Worm (Caenorhabditis elegans): Measurements from ENCODE around the gene Y61A9LA.7.

Y61A9LA.7 gene

ce11 chrV:4508772-4509171 is 50.8 kb downstream of the Y61A9LA.7 start:
- TF ChIP-seq R02D3.7 (tag; optimal IDR thresholded peaks at IDR 0.05): no peak
- TF ChIP-seq pqm-1 (tag; optimal IDR thresholded peaks at IDR 0.05): no peak
- no peak for TF ChIP-seq nhr-25 (tag; optimal IDR thresholded peaks at IDR 0.05)
- no peak for TF ChIP-seq ztf-11 (tag; optimal IDR thresholded peaks at IDR 0.05)
- no peak for TF ChIP-seq ceh-28 (tag; optimal IDR thresholded peaks at IDR 0.05)
- TF ChIP-seq fkh-2 (tag; optimal IDR thresholded peaks at IDR 0.05): no peak
- TF ChIP-seq ceh-82 (tag; optimal IDR thresholded peaks at IDR 0.05): no peak
- TF ChIP-seq nhr-77 (tag; optimal IDR thresholded peaks at IDR 0.05): no peak
- TF ChIP-seq zag-1 (tag; optimal IDR thresholded peaks at IDR 0.05): no peak
- no peak for TF ChIP-seq ZK546.5 (tag; optimal IDR thresholded peaks at IDR 0.05)
- no peak for TF ChIP-seq tbx-2 (tag; optimal IDR thresholded peaks at IDR 0.05)
- no peak for TF ChIP-seq elt-2 (tag; optimal IDR thresholded peaks at IDR 0.05)
- TF ChIP-seq egl-27 (tag; optimal IDR thresholded peaks at IDR 0.05): no peak
- TF ChIP-seq mdl-1 (tag; optimal IDR thresholded peaks at IDR 0.05): no peak
- TF ChIP-seq nhr-12 (tag; optimal IDR thresholded peaks at IDR 0.05): no peak
- TF ChIP-seq aly-2 (tag; optimal IDR thresholded peaks at IDR 0.05): no peak

Measured in whole organism, L3 larva.